Fruit fly (Drosophila melanogaster) whole organism, embryonic: ENCODE measurements around the gene CG10208.

Experiments
- ATbp ChIP-seq: fragments of 200-800 bp; sonication (Bioruptor generic); optimal IDR thresholded peaks from 2 replicates; lab custom pipeline; 2017; ENCODE audit warnings: missing biosample characterization, mild to moderate bottlenecking, missing genetic modification characterization, missing genetic modification reagents
- Bdp1 ChIP-seq: fragments of 200-800 bp; sonication (Bioruptor generic); optimal IDR thresholded peaks from 3 replicates; lab custom pipeline; 2016; ENCODE audit warnings: missing biosample characterization, missing genetic modification characterization
- CG14441 ChIP-seq: fragments of 200-800 bp; sonication (Bioruptor generic); IDR thresholded peaks from 2 replicates; pipeline ENCODE4 v1.3.6; 2022; ENCODE audit warnings: missing biosample characterization, missing genetic modification characterization
- CG14965 ChIP-seq: fragments of 200-800 bp; sonication (Bioruptor generic); optimal IDR thresholded peaks from 2 replicates; lab custom pipeline; 2016; ENCODE audit warnings: missing biosample characterization, missing genetic modification characterization, borderline replicate concordance
- CG1529 ChIP-seq: fragments of 200-800 bp; sonication (Bioruptor generic); optimal IDR thresholded peaks from 3 replicates; lab custom pipeline; 2018; ENCODE audit warnings: missing biosample characterization, missing genetic modification characterization
- CG15479 ChIP-seq: fragments of 200-800 bp; sonication (Bioruptor generic); optimal IDR thresholded peaks from 3 replicates; lab custom pipeline; 2019; ENCODE audit warnings: missing biosample characterization, mild to moderate bottlenecking, missing genetic modification characterization, moderate library complexity
- CG15514 ChIP-seq: fragments of 200-800 bp; sonication (Bioruptor generic); optimal IDR thresholded peaks from 3 replicates; lab custom pipeline; 2017; ENCODE audit warnings: missing biosample characterization, missing genetic modification characterization, mild to moderate bottlenecking, moderate library complexity, missing genetic modification reagents
- CG16863 ChIP-seq: fragments of 200-800 bp; sonication (Bioruptor generic); optimal IDR thresholded peaks from 3 replicates; lab custom pipeline; 2016; ENCODE audit warnings: missing biosample characterization, missing genetic modification characterization
- CG18619 ChIP-seq: fragments of 200-800 bp; sonication (Bioruptor generic); optimal IDR thresholded peaks from 3 replicates; lab custom pipeline; 2017; ENCODE audit warnings: missing biosample characterization, mild to moderate bottlenecking, missing genetic modification characterization
- CG2116 ChIP-seq: fragments of 200-800 bp; sonication (Bioruptor generic); optimal IDR thresholded peaks from 3 replicates; lab custom pipeline; 2018; ENCODE audit warnings: missing biosample characterization, mild to moderate bottlenecking, missing genetic modification characterization
- CG30403 ChIP-seq: fragments of 200-800 bp; sonication (Bioruptor generic); optimal IDR thresholded peaks from 3 replicates; lab custom pipeline; 2016; ENCODE audit warnings: missing biosample characterization, missing genetic modification characterization
- CG4730 ChIP-seq: fragments of 200-800 bp; sonication (Bioruptor generic); IDR thresholded peaks from 2 replicates; pipeline ENCODE4 v1.3.6; 2022; ENCODE audit warnings: missing biosample characterization, missing genetic modification characterization
- CG6689 ChIP-seq: fragments of 200-800 bp; sonication (Bioruptor generic); IDR thresholded peaks from 2 replicates; pipeline ENCODE4 v1.3.6; 2022; ENCODE audit warnings: missing biosample characterization, missing genetic modification characterization
- CG6791 ChIP-seq: fragments of 200-800 bp; sonication (Bioruptor generic); IDR thresholded peaks from 3 replicates; pipeline ENCODE4 v1.3.6; 2022; ENCODE audit warnings: missing biosample characterization, missing genetic modification characterization; ENCODE audit not compliant: partially characterized antibody
- CG8290 ChIP-seq, 3 experiments: fragments of 200-800 bp; sonication (Bioruptor generic); optimal IDR thresholded peaks; 2 replicates each; lab custom pipeline; 2016 to 2019; ENCODE audit warnings: missing biosample characterization in 3 of 3, missing genetic modification characterization in 3 of 3, mild to moderate bottlenecking in 2 of 3, moderate library complexity in 1 of 3
- CG8924 ChIP-seq: fragments of 200-800 bp; optimal IDR thresholded peaks from 3 replicates; lab custom pipeline; 2019; ENCODE audit warnings: missing biosample characterization, mild to moderate bottlenecking, missing genetic modification characterization, moderate library complexity
- CTCF ChIP-seq: fragments of 200-800 bp; sonication (Bioruptor generic); optimal IDR thresholded peaks from 2 replicates; lab custom pipeline; 2017; ENCODE audit warnings: missing biosample characterization, mild to moderate bottlenecking, missing genetic modification characterization, moderate library complexity
- Chrac-16 ChIP-seq: fragments of 200-800 bp; sonication (Bioruptor generic); optimal IDR thresholded peaks from 3 replicates; lab custom pipeline; 2016; ENCODE audit warnings: missing biosample characterization, missing genetic modification characterization
- CrebB ChIP-seq: fragments of 200-800 bp; sonication (Bioruptor generic); optimal IDR thresholded peaks from 3 replicates; lab custom pipeline; 2018; ENCODE audit warnings: missing biosample characterization, mild to moderate bottlenecking, missing genetic modification characterization
- Fer3 ChIP-seq: fragments of 200-800 bp; sonication (Bioruptor generic); optimal IDR thresholded peaks from 2 replicates; lab custom pipeline; 2018; ENCODE audit warnings: missing biosample characterization, mild to moderate bottlenecking, missing genetic modification characterization, moderate library complexity
- Hand ChIP-seq: fragments of 200-800 bp; sonication (Bioruptor generic); optimal IDR thresholded peaks from 2 replicates; lab custom pipeline; 2017; ENCODE audit warnings: mild to moderate bottlenecking, missing biosample characterization, missing genetic modification reagents, missing genetic modification characterization
- HmgZ ChIP-seq: fragments of 200-800 bp; sonication (Bioruptor generic); optimal IDR thresholded peaks from 2 replicates; lab custom pipeline; 2018; ENCODE audit warnings: missing biosample characterization, mild to moderate bottlenecking, missing genetic modification characterization
- Lpt ChIP-seq: fragments of >200 bp; optimal IDR thresholded peaks from 2 replicates; lab custom pipeline; 2018; ENCODE audit warnings: missing biosample characterization, missing genetic modification characterization
- Meics ChIP-seq: fragments of 200-800 bp; sonication (Bioruptor generic); optimal IDR thresholded peaks from 2 replicates; lab custom pipeline; 2017; ENCODE audit warnings: missing biosample characterization, mild to moderate bottlenecking, missing genetic modification characterization
- Opbp ChIP-seq: fragments of 200-800 bp; sonication (Bioruptor generic); IDR thresholded peaks from 3 replicates; pipeline ENCODE4 v1.3.6; 2022; ENCODE audit warnings: missing biosample characterization, missing genetic modification characterization; ENCODE audit not compliant: partially characterized antibody
- PHDP ChIP-seq: fragments of 200-800 bp; sonication (Bioruptor generic); optimal IDR thresholded peaks from 3 replicates; lab custom pipeline; 2018; ENCODE audit warnings: missing biosample characterization, mild to moderate bottlenecking, missing genetic modification characterization, moderate library complexity
- Poxn ChIP-seq: fragments of 200-800 bp; sonication (Bioruptor generic); IDR thresholded peaks from 2 replicates; pipeline ENCODE4 v1.3.6; 2022; ENCODE audit warnings: missing biosample characterization, missing genetic modification characterization
- Sox100B ChIP-seq: fragments of 200-800 bp; sonication (Bioruptor generic); optimal IDR thresholded peaks from 3 replicates; lab custom pipeline; 2018; ENCODE audit warnings: missing biosample characterization, mild to moderate bottlenecking, missing genetic modification characterization
- Ssrp ChIP-seq: fragments of 200-800 bp; sonication (Bioruptor generic); optimal IDR thresholded peaks from 2 replicates; lab custom pipeline; 2018; ENCODE audit warnings: missing biosample characterization, mild to moderate bottlenecking, missing genetic modification characterization, moderate library complexity
- bab2 ChIP-seq: fragments of 200-800 bp; sonication (Bioruptor generic); optimal IDR thresholded peaks from 2 replicates; lab custom pipeline; 2016; ENCODE audit warnings: missing biosample characterization, missing genetic modification characterization
- btn ChIP-seq: fragments of 200-800 bp; sonication (Bioruptor generic); optimal IDR thresholded peaks from 2 replicates; lab custom pipeline; 2016; ENCODE audit warnings: missing biosample characterization, missing genetic modification characterization
- fru ChIP-seq: fragments of >200 bp; optimal IDR thresholded peaks from 2 replicates; lab custom pipeline; 2017
- fu2 ChIP-seq: fragments of 200-800 bp; sonication (Bioruptor generic); optimal IDR thresholded peaks from 2 replicates; lab custom pipeline; 2016; ENCODE audit warnings: missing biosample characterization, missing genetic modification characterization
- lmd ChIP-seq: fragments of 200-800 bp; sonication (Bioruptor generic); IDR thresholded peaks from 2 replicates; pipeline ENCODE4 v1.3.6; 2022; ENCODE audit warnings: missing biosample characterization, missing genetic modification characterization
- maf-S ChIP-seq: fragments of 200-800 bp; sonication (Bioruptor generic); optimal IDR thresholded peaks from 2 replicates; lab custom pipeline; 2016; ENCODE audit warnings: missing biosample characterization, missing genetic modification characterization
- nau ChIP-seq: fragments of 200-800 bp; sonication (Bioruptor generic); optimal IDR thresholded peaks from 3 replicates; lab custom pipeline; 2017; ENCODE audit warnings: missing biosample characterization, mild to moderate bottlenecking, missing genetic modification characterization, missing genetic modification reagents
- odd ChIP-seq: fragments of 200-800 bp; sonication (Bioruptor generic); optimal IDR thresholded peaks from 2 replicates; lab custom pipeline; 2017; ENCODE audit warnings: missing biosample characterization, mild to moderate bottlenecking, missing genetic modification characterization
- pan ChIP-seq, 4 experiments: fragments of >200 bp in 3 of 4; fragments of 200-800 bp in 1 of 4; sonication (Bioruptor generic) in 1 of 4; optimal IDR thresholded peaks in 3 of 4; IDR thresholded peaks in 1 of 4; 2 replicates each; pipeline versions ENCODE4 v1.3.6 to Lab custom; 2017 to 2022; ENCODE audit warnings: missing biosample characterization in 2 of 4, missing genetic modification characterization in 2 of 4, mixed read lengths in 1 of 4
- phol ChIP-seq: fragments of 200-800 bp; sonication (Bioruptor generic); optimal IDR thresholded peaks from 3 replicates; lab custom pipeline; 2018; ENCODE audit warnings: missing biosample characterization, mild to moderate bottlenecking, missing genetic modification characterization, moderate library complexity
- row ChIP-seq: fragments of 200-800 bp; sonication (Bioruptor generic); IDR thresholded peaks from 3 replicates; pipeline ENCODE4 v1.3.6; 2022; ENCODE audit warnings: missing biosample characterization, missing genetic modification characterization
- run ChIP-seq: fragments of 200-800 bp; sonication (Bioruptor generic); optimal IDR thresholded peaks from 3 replicates; lab custom pipeline; 2018; ENCODE audit warnings: missing biosample characterization, mild to moderate bottlenecking, missing genetic modification characterization
- sens-2 ChIP-seq: fragments of 200-800 bp; sonication (Bioruptor generic); IDR thresholded peaks from 2 replicates; pipeline ENCODE4 v1.3.6; 2022; ENCODE audit warnings: missing biosample characterization, missing genetic modification characterization
- so ChIP-seq: fragments of 200-800 bp; sonication (Bioruptor generic); IDR thresholded peaks from 3 replicates; pipeline ENCODE4 v1.3.6; 2022; ENCODE audit warnings: missing biosample characterization, missing genetic modification characterization
- sr ChIP-seq: fragments of 200-800 bp; sonication (Bioruptor generic); IDR thresholded peaks from 3 replicates; pipeline ENCODE4 v1.3.6; 2022; ENCODE audit warnings: missing biosample characterization, missing genetic modification characterization
- tap ChIP-seq: fragments of 200-800 bp; optimal IDR thresholded peaks from 3 replicates; lab custom pipeline; 2019; ENCODE audit warnings: missing biosample characterization, mild to moderate bottlenecking, missing genetic modification characterization, moderate library complexity
- toy ChIP-seq: fragments of 200-800 bp; sonication (Bioruptor generic); IDR thresholded peaks from 2 replicates; pipeline ENCODE4 v1.3.6; 2022; ENCODE audit warnings: missing biosample characterization, missing genetic modification characterization
- tx ChIP-seq: fragments of 200-800 bp; sonication (Bioruptor generic); optimal IDR thresholded peaks from 2 replicates; lab custom pipeline; 2016; ENCODE audit warnings: missing biosample characterization, missing genetic modification characterization
- z ChIP-seq: fragments of 200-800 bp; sonication (Bioruptor generic); IDR thresholded peaks from 3 replicates; pipeline ENCODE4 v1.3.6; 2022; ENCODE audit warnings: missing biosample characterization, missing genetic modification characterization

Gene CG10208

DNA sequence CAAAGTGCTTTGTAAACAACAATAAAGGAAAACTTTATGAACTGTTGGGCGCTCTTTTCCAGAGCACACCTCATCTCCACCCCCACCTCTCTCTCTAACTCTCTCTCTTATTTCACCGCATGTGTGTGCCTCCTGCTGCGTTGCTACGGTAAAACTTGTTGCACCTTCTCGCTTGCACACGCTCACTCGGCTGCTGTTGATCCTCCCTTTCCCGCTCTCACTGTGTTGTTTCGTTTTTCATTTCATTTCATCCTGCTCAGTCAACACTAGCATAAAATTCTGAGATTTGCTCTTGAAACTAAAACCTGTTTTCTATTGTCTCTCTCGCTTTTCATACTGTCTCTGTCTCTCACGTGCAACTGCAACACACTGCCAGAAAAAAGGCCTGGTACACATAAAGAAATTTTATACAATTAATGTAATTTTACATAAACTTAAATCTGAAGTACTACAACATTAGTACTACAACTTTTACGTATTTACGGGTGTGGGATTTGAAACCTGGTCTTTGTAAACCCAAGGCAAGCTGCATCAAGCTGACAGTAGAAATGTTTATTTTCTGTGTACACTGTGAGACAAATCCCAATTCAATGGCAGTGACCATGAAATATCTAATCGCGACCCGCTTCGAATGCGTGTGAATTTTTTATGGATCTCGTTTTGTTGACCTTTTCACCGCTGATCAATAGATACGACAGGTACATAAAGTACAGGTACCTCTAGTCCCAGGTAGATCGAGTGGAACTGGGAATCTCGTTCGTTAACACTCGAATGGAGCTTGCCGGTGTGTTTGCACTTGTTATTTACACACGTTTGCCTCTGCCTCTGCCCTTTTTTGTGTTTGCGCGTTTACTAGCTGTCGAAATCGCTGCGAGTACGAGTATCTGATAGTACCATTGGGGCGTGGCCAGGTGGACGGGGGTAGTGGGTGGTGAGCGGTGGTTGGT, 8.8 kb upstream of the CG10208 start (continued):
- TF ChIP-seq Chrac-16 (GFP tag; lab: Kevin White, UChicago) = peak; percentile 88
- peak; percentile 88 for TF ChIP-seq z (GFP tag; lab: Robert Waterston, UW)
- peak; percentile 70 for TF ChIP-seq run (tag; lab: Kevin White, UChicago)
- peak; percentile 87 for TF ChIP-seq Sox100B (GFP tag; lab: Kevin White, UChicago)
- TF ChIP-seq tap (tag; lab: Kevin White, UChicago) = peak; percentile 77
- no peak for TF ChIP-seq fru
- peak; percentile 96 for TF ChIP-seq CG15479 (GFP tag; lab: Kevin White, UChicago)
- peak; percentile 72 for TF ChIP-seq nau
- TF ChIP-seq CG6689 (GFP tag; lab: Robert Waterston, UW) = peak; percentile 89
- peak; percentile 49 for TF ChIP-seq CTCF (GFP tag; lab: Kevin White, UChicago)
- peak; percentile 72 for TF ChIP-seq tx (GFP tag; lab: Kevin White, UChicago)
- TF ChIP-seq Lpt (GFP tag; lab: Kevin White, UChicago) = no peak
- peak; percentile 16; the same call in 1 of the 3 replicates for TF ChIP-seq sr (GFP tag; lab: Robert Waterston, UW)
- TF ChIP-seq Ssrp = peak; percentile 94
- peak; percentile 85 for TF ChIP-seq CrebB (tag; lab: Kevin White, UChicago)
- TF ChIP-seq maf-S (GFP tag; lab: Kevin White, UChicago) = peak; percentile 60
- peak; percentile 89 for TF ChIP-seq row
- no peak for TF ChIP-seq toy (GFP tag; lab: Robert Waterston, UW)
- 0 out of 3 replicates have a peak, but pooled peaks have one; percentile 28 for TF ChIP-seq so (GFP tag; lab: Robert Waterston, UW)
- TF ChIP-seq CG4730 (GFP tag; lab: Robert Waterston, UW) = peak; percentile 84
- peak; percentile 74 for TF ChIP-seq CG15514 (GFP tag; lab: Kevin White, UChicago)
- peak; percentile 72 for TF ChIP-seq HmgZ
- TF ChIP-seq CG8290 (GFP tag; optimal IDR thresholded peaks at IDR 0.05; lab: Kevin White, UChicago) = peak; percentile 74
- peak; percentile 79 to 89 for TF ChIP-seq CG8290 (tag; optimal IDR thresholded peaks at IDR 0.05; lab: Kevin White, UChicago)
- no peak for TF ChIP-seq pan (optimal IDR thresholded peaks at IDR 0.05; lab: Kevin White, UChicago)
- TF ChIP-seq pan (GFP tag; optimal IDR thresholded peaks at IDR 0.05 in 1 of 2, IDR thresholded peaks at IDR 0.05 in 1 of 2) = peak in 1 of 2 experiments; percentile 81
- TF ChIP-seq CG6791 = no peak; the same call in 2 of the 3 replicates
- peak; percentile 26 for TF ChIP-seq fu2 (GFP tag; lab: Kevin White, UChicago)
- peak; percentile 89 for TF ChIP-seq ATbp
- TF ChIP-seq Hand (GFP tag; lab: Kevin White, UChicago) = no peak
- TF ChIP-seq Opbp = no peak
- peak; percentile 62 for TF ChIP-seq sens-2 (GFP tag; lab: Robert Waterston, UW)
- TF ChIP-seq CG8924 (tag; lab: Kevin White, UChicago) = peak; percentile 92
- peak; percentile 78 for TF ChIP-seq Meics (GFP tag; lab: Kevin White, UChicago)
- TF ChIP-seq CG2116 (GFP tag; lab: Kevin White, UChicago) = peak; percentile 49
- no peak for TF ChIP-seq Poxn
- TF ChIP-seq CG30403 (GFP tag; lab: Kevin White, UChicago) = peak; percentile 92
- TF ChIP-seq CG16863 (GFP tag; lab: Kevin White, UChicago) = peak; percentile 88
- TF ChIP-seq odd (GFP tag; lab: Kevin White, UChicago) = peak; percentile 88
- peak; percentile 72 for TF ChIP-seq Bdp1 (GFP tag; lab: Kevin White, UChicago)
- TF ChIP-seq CG1529 (GFP tag; lab: Kevin White, UChicago) = peak; percentile 89
- peak; percentile 95 for TF ChIP-seq phol (tag; lab: Kevin White, UChicago)
- peak; percentile 63 for TF ChIP-seq btn (GFP tag; lab: Kevin White, UChicago)
- TF ChIP-seq CG14441 = peak; percentile 73
- TF ChIP-seq CG14965 = peak; percentile 38
- peak; percentile 53 for TF ChIP-seq Fer3
- peak; percentile 76 for TF ChIP-seq CG18619 (GFP tag; lab: Kevin White, UChicago)
- TF ChIP-seq PHDP (tag; lab: Kevin White, UChicago) = peak; percentile 82
- TF ChIP-seq lmd (GFP tag; lab: Robert Waterston, UW) = peak; percentile 80
- TF ChIP-seq bab2 (GFP tag; lab: Kevin White, UChicago) = peak; percentile 78
